Worm (Caenorhabditis elegans) whole organism, young adult: ENCODE measurements around the gene blos-8.
A peak's percentile ranks its signal among the peaks of the same experiment; 100 is the strongest.

ENCODE experiments used
- B0019.2 ChIP-seq: fragments of 200-800 bp; sonication (Bioruptor generic); conservative IDR thresholded peaks from 2 replicates; pipeline ENCODE4 v1.3.6; 2022; ENCODE audit warnings: missing genetic modification reagents, missing genetic modification characterization, missing compliant biosample characterization
- C06A6.2 ChIP-seq: fragments of 200-800 bp; sonication (Bioruptor generic); conservative IDR thresholded peaks from 2 replicates; pipeline ENCODE4 v1.3.6; 2022; ENCODE audit warnings: missing genetic modification characterization, missing compliant biosample characterization
- D2030.7 ChIP-seq: fragments of 200-800 bp; sonication (Bioruptor generic); IDR thresholded peaks from 2 replicates; pipeline ENCODE4 v1.3.6; 2022; ENCODE audit warnings: missing genetic modification reagents, missing genetic modification characterization, missing compliant biosample characterization
- F10E7.11 ChIP-seq: sonication (generic microtip); optimal IDR thresholded peaks from 2 replicates; lab custom pipeline; 2017; ENCODE audit warnings: mild to moderate bottlenecking, missing genetic modification characterization, moderate library complexity, missing compliant biosample characterization
- F37B4.10 ChIP-seq: fragments of 200-800 bp; sonication (Bioruptor generic); IDR thresholded peaks from 2 replicates; pipeline ENCODE4 v1.3.6; 2022; ENCODE audit warnings: missing genetic modification characterization, missing compliant biosample characterization
- F39B2.1 ChIP-seq: fragments of 200-800 bp; sonication (Bioruptor generic); IDR thresholded peaks from 2 replicates; pipeline ENCODE4 v1.3.6; 2022; ENCODE audit warnings: missing genetic modification reagents, missing genetic modification characterization, missing compliant biosample characterization
- F57A8.1 ChIP-seq: fragments of 200-800 bp; sonication (Bioruptor generic); optimal IDR thresholded peaks from 2 replicates; lab custom pipeline; 2018; ENCODE audit warnings: mild to moderate bottlenecking, missing genetic modification characterization, moderate library complexity, missing compliant biosample characterization
- T07F8.4 ChIP-seq: sonication (generic microtip); optimal IDR thresholded peaks from 2 replicates; lab custom pipeline; 2016; ENCODE audit warnings: mild to moderate bottlenecking, missing genetic modification characterization, moderate library complexity, missing compliant biosample characterization
- Y67H2A.10 ChIP-seq: fragments of 200-800 bp; sonication (Bioruptor generic); conservative IDR thresholded peaks from 2 replicates; pipeline ENCODE4 v1.3.6; 2022; ENCODE audit warnings: missing genetic modification reagents, missing genetic modification characterization, missing compliant biosample characterization
- akir-1 ChIP-seq: fragments of 200-800 bp; sonication (Bioruptor generic); optimal IDR thresholded peaks from 2 replicates; lab custom pipeline; 2018; ENCODE audit warnings: mild to moderate bottlenecking, missing genetic modification characterization, moderate library complexity, missing compliant biosample characterization
- atf-7 ChIP-seq: sonication (generic microtip); optimal IDR thresholded peaks from 2 replicates; lab custom pipeline; 2017; ENCODE audit warnings: mild to moderate bottlenecking, missing genetic modification characterization, missing compliant biosample characterization
- attf-6 ChIP-seq: fragments of 200-800 bp; sonication (Bioruptor generic); IDR thresholded peaks from 2 replicates; pipeline ENCODE4 v1.3.6; 2022; ENCODE audit warnings: missing genetic modification reagents, missing genetic modification characterization, missing compliant biosample characterization
- bed-1 ChIP-seq: fragments of 200-800 bp; sonication (Bioruptor generic); IDR thresholded peaks from 2 replicates; pipeline ENCODE4 v1.3.6; 2022; ENCODE audit warnings: missing genetic modification reagents, missing genetic modification characterization, missing compliant biosample characterization
- ccch-3 ChIP-seq: fragments of 200-800 bp; sonication (Bioruptor generic); optimal IDR thresholded peaks from 2 replicates; lab custom pipeline; 2018; ENCODE audit warnings: mild to moderate bottlenecking, missing genetic modification characterization, missing compliant biosample characterization
- cebp-1 ChIP-seq, 2 experiments: fragments of 200-800 bp in 1 of 2; sonication (Bioruptor generic) in 1 of 2; sonication (generic microtip) in 1 of 2; IDR thresholded peaks in 1 of 2; optimal IDR thresholded peaks in 1 of 2; 2 replicates each; pipeline versions ENCODE4 v1.3.6 to Lab custom; 2017 to 2022; ENCODE audit warnings: missing compliant biosample characterization in 2 of 2, missing genetic modification characterization in 2 of 2, mild to moderate bottlenecking in 1 of 2, missing genetic modification reagents in 1 of 2, moderate library complexity in 1 of 2
- ceh-100 ChIP-seq: fragments of 200-800 bp; sonication (Bioruptor generic); IDR thresholded peaks from 2 replicates; pipeline ENCODE4 v1.3.6; 2022; ENCODE audit warnings: missing genetic modification reagents, missing genetic modification characterization, missing compliant biosample characterization
- ceh-58 ChIP-seq: fragments of 200-800 bp; sonication (Bioruptor generic); IDR thresholded peaks from 2 replicates; pipeline ENCODE4 v1.3.6; 2022; ENCODE audit warnings: missing genetic modification characterization, missing compliant biosample characterization
- dox-1 ChIP-seq: fragments of 200-800 bp; sonication (Bioruptor generic); IDR thresholded peaks from 2 replicates; pipeline ENCODE4 v1.3.6; 2022; ENCODE audit warnings: missing genetic modification reagents, missing genetic modification characterization, missing compliant biosample characterization
- egl-44 ChIP-seq: fragments of 200-800 bp; sonication (Bioruptor generic); IDR thresholded peaks from 2 replicates; pipeline ENCODE4 v1.3.6; 2022; ENCODE audit warnings: missing genetic modification reagents, missing genetic modification characterization, missing compliant biosample characterization
- egrh-3 ChIP-seq: fragments of 200-800 bp; sonication (Bioruptor generic); IDR thresholded peaks from 2 replicates; pipeline ENCODE4 v1.3.6; 2022; ENCODE audit warnings: missing genetic modification reagents, missing genetic modification characterization, missing compliant biosample characterization
- fkh-3 ChIP-seq: sonication (generic microtip); optimal IDR thresholded peaks from 2 replicates; lab custom pipeline; 2016; ENCODE audit warnings: mild to moderate bottlenecking, missing genetic modification characterization, missing compliant biosample characterization
- gei-17 ChIP-seq: fragments of 200-800 bp; sonication (Bioruptor generic); optimal IDR thresholded peaks from 2 replicates; lab custom pipeline; 2018; ENCODE audit warnings: mild to moderate bottlenecking, missing genetic modification characterization, missing compliant biosample characterization
- hmg-1.2 ChIP-seq: fragments of 200-800 bp; sonication (Bioruptor generic); IDR thresholded peaks from 2 replicates; pipeline ENCODE4 v1.3.6; 2022; ENCODE audit warnings: missing genetic modification reagents, missing genetic modification characterization, missing compliant biosample characterization
- let-607 ChIP-seq, 2 experiments: fragments of 200-800 bp in 1 of 2; sonication (Bioruptor generic) in 1 of 2; sonication (generic microtip) in 1 of 2; optimal IDR thresholded peaks; 2 replicates each; lab custom pipeline; 2016 to 2018; ENCODE audit warnings: mild to moderate bottlenecking in 2 of 2, missing compliant biosample characterization in 2 of 2, missing genetic modification characterization in 2 of 2, moderate library complexity in 2 of 2, missing genotype in 1 of 2
- lin-54 ChIP-seq: fragments of 200-800 bp; sonication (Bioruptor generic); optimal IDR thresholded peaks from 2 replicates; lab custom pipeline; 2018; ENCODE audit warnings: mild to moderate bottlenecking, missing genetic modification characterization, missing compliant biosample characterization
- mcd-1 ChIP-seq: fragments of 200-800 bp; sonication (Bioruptor generic); IDR thresholded peaks from 2 replicates; pipeline ENCODE4 v1.3.6; 2022; ENCODE audit warnings: missing genetic modification reagents, missing genetic modification characterization, missing compliant biosample characterization
- mxl-1 ChIP-seq: sonication (generic microtip); optimal IDR thresholded peaks from 2 replicates; lab custom pipeline; 2016; ENCODE audit warnings: missing genetic modification characterization, missing compliant biosample characterization
- nhr-120 ChIP-seq: fragments of 200-800 bp; sonication (Bioruptor generic); IDR thresholded peaks from 2 replicates; pipeline ENCODE4 v1.3.6; 2022; ENCODE audit warnings: missing genetic modification characterization, missing compliant biosample characterization
- nhr-80 ChIP-seq: sonication (generic microtip); optimal IDR thresholded peaks from 2 replicates; lab custom pipeline; 2016; ENCODE audit warnings: missing genetic modification characterization, missing compliant biosample characterization
- pbrm-1 ChIP-seq: fragments of 200-800 bp; sonication (Bioruptor generic); IDR thresholded peaks from 2 replicates; pipeline ENCODE4 v1.3.6; 2022; ENCODE audit warnings: missing genetic modification reagents, missing genetic modification characterization, missing compliant biosample characterization
- sdz-38 ChIP-seq: sonication (generic microtip); optimal IDR thresholded peaks from 2 replicates; lab custom pipeline; 2016; ENCODE audit warnings: missing genotype, missing genetic modification characterization, missing compliant biosample characterization
- snpc-3.4 ChIP-seq: sonication (generic microtip); optimal IDR thresholded peaks from 2 replicates; lab custom pipeline; 2017; ENCODE audit warnings: missing genetic modification characterization, mild to moderate bottlenecking, missing compliant biosample characterization, antibody characterized with exemption, moderate library complexity, missing genotype, missing genetic modification reagents
- snpc-4 ChIP-seq, 5 experiments: fragments of 150-350 bp in 1 of 5; sonication (generic microtip) in 4 of 5; optimal IDR thresholded peaks; 2 replicates each; lab custom pipeline; 2014 to 2018; ENCODE audit warnings: missing genetic modification characterization in 5 of 5, missing biosample characterization in 3 of 5, antibody characterized with exemption in 2 of 5, mild to moderate bottlenecking in 2 of 5, missing compliant biosample characterization in 2 of 5, missing genotype in 2 of 5, moderate library complexity in 2 of 5, missing genetic modification reagents in 1 of 5
- somi-1 ChIP-seq: fragments of 200-800 bp; sonication (Bioruptor generic); optimal IDR thresholded peaks from 2 replicates; lab custom pipeline; 2018; ENCODE audit warnings: mild to moderate bottlenecking, missing genetic modification characterization, missing compliant biosample characterization
- unc-130 ChIP-seq: sonication (generic microtip); optimal IDR thresholded peaks from 2 replicates; lab custom pipeline; 2016; ENCODE audit warnings: missing genetic modification reagents, missing genetic modification characterization, missing compliant biosample characterization
- unc-62 ChIP-seq: fragments of 150-350 bp; optimal IDR thresholded peaks from 2 replicates; lab custom pipeline; 2014; ENCODE audit warnings: missing biosample characterization, missing genetic modification reagents, missing genetic modification characterization
- ztf-18 ChIP-seq: sonication (generic microtip); optimal IDR thresholded peaks from 2 replicates; lab custom pipeline; 2016; ENCODE audit warnings: missing genotype, mild to moderate bottlenecking, missing genetic modification characterization, missing compliant biosample characterization
- ztf-22 ChIP-seq: fragments of 200-800 bp; sonication (Bioruptor generic); optimal IDR thresholded peaks from 2 replicates; lab custom pipeline; 2018; ENCODE audit warnings: mild to moderate bottlenecking, missing genetic modification characterization, moderate library complexity, missing compliant biosample characterization

The blos-8 gene

ce11 chrX:15438768-15439167 is 7.8 kb upstream of the blos-8 start:
- peak; percentile 26; the same call in 1 of the 2 replicates for TF ChIP-seq mcd-1 (GFP tag; lab: Robert Waterston, UW)
- no peak for TF ChIP-seq mxl-1 (tag; lab: Kevin White, UChicago)
- no peak for TF ChIP-seq dox-1
- 0 out of 2 replicates have a peak, but pooled peaks have one; percentile 68 for TF ChIP-seq F37B4.10 (GFP tag; lab: Robert Waterston, UW)
- TF ChIP-seq snpc-4 (GFP tag; optimal IDR thresholded peaks at IDR 0.05; lab: Kevin White, UChicago), result peak; percentile 24
- TF ChIP-seq snpc-4 (tag; optimal IDR thresholded peaks at IDR 0.05; lab: Kevin White, UChicago), result peak in 3 of 4 experiments; percentile 51 to 85 (median 78)
- TF ChIP-seq C06A6.2 (GFP tag; lab: Robert Waterston, UW), result no peak
- no peak for TF ChIP-seq attf-6
- no peak for TF ChIP-seq D2030.7
- no peak for TF ChIP-seq egrh-3 (GFP tag; lab: Robert Waterston, UW)
- TF ChIP-seq unc-130 (GFP tag; lab: Kevin White, UChicago), result no peak

DNA sequence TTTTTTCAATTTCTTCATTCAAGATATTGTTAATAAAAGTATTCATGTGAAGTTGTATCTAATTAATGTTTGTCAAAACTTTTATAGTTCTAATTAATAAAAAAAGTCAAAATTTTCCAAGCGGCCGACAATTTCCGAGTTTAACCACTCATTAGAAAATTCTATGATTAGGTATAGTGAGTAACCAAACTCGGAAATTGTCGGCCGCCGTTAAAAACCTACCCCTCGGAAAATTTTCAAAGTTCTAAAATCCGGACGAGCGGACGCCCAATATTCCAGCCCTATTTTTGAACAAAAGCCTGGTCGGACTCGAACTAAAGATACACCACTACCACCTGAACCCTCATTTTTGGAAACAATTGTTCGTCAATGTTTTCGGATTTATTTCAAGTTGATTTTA is 3.9 kb upstream of the blos-8 start:
- TF ChIP-seq B0019.2 (GFP tag; lab: Robert Waterston, UW) (no peak), hmg-1.2 (peak; percentile 30; the same call in 1 of the 2 replicates), snpc-4 (GFP tag; optimal IDR thresholded peaks at IDR 0.05; lab: Kevin White, UChicago) (peak; percentile 3), snpc-4 (tag; optimal IDR thresholded peaks at IDR 0.05; lab: Kevin White, UChicago) (peak in 3 of 4 experiments; percentile 11 to 87 (median 82))
- TF ChIP-seq, all 124 proteins: peak for 2

DNA sequence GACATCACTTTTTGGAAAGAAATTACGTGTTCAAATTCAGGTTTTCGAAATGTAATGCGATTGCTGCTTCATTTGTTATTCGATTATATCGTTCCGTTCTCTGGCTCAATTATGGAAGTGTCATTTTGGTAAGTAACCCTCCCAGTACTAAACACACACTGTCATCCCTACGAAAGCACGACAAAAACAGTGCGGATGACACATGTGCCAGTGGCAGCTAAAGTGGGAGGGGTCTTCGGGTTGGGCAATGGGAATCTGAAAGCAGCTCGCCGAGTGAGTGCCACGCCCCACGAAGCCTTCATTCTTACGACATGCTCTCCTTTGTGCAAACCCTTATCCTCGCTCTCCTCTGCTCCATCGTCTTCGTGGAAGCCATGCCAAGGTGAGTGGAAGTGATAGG is 2.5 kb upstream of the blos-8 start, which contains the start of gene flp-32:
Gene flp-32, plus strand, starts transcription at position 301 of the 400 bp plus-strand sequence.
- TF ChIP-seq nhr-120 (GFP tag; lab: Robert Waterston, UW) (no peak), ceh-100 (GFP tag; lab: Robert Waterston, UW) (no peak)

ce11 chrX:15427931-15428330 is 3.1 kb downstream of the blos-8 start, which contains the start of gene nas-13:
Gene nas-13, minus strand, starts transcription at chrX:15428253.
- TF ChIP-seq sdz-38 (tag; lab: Kevin White, UChicago) (no peak), ztf-18 (tag; lab: Kevin White, UChicago) (no peak), unc-62 (GFP tag; lab: Kevin White, UChicago) (no peak)

- TF ChIP-seq let-607 (tag; optimal IDR thresholded peaks at IDR 0.05; lab: Kevin White, UChicago) (peak in 1 of 2 experiments; percentile 8), Y67H2A.10 (GFP tag; lab: Robert Waterston, UW) (no peak), F39B2.1 (GFP tag; lab: Robert Waterston, UW) (no peak), ccch-3 (GFP tag; lab: Kevin White, UChicago) (no peak), F37B4.10 (GFP tag; lab: Robert Waterston, UW) (no peak), B0019.2 (GFP tag; lab: Robert Waterston, UW) (no peak), fkh-3 (tag; lab: Kevin White, UChicago) (no peak), akir-1 (no peak), F10E7.11 (tag; lab: Kevin White, UChicago) (no peak), atf-7 (tag; lab: Kevin White, UChicago) (no peak), lin-54 (no peak), ztf-22 (peak; percentile 6), pbrm-1 (GFP tag; lab: Robert Waterston, UW) (0 out of 2 replicates have a peak, but pooled peaks have one; percentile 15), snpc-3.4 (no peak), bed-1 (GFP tag; lab: Robert Waterston, UW) (no peak), gei-17 (GFP tag; lab: Kevin White, UChicago) (no peak), F57A8.1 (GFP tag; lab: Kevin White, UChicago) (no peak), T07F8.4 (tag; lab: Kevin White, UChicago) (no peak), somi-1 (no peak), snpc-4 (GFP tag; optimal IDR thresholded peaks at IDR 0.05; lab: Kevin White, UChicago) (no peak), snpc-4 (tag; optimal IDR thresholded peaks at IDR 0.05; lab: Kevin White, UChicago) (peak in 3 of 4 experiments; percentile 72 to 80 (median 75)), egl-44 (GFP tag; lab: Robert Waterston, UW) (no peak), nhr-80 (tag; lab: Kevin White, UChicago) (peak; percentile 96), ceh-58 (GFP tag; lab: Robert Waterston, UW) (no peak), cebp-1 (GFP tag; IDR thresholded peaks at IDR 0.05; lab: Robert Waterston, UW) (no peak), cebp-1 (tag; optimal IDR thresholded peaks at IDR 0.05; lab: Kevin White, UChicago) (no peak)
Observed at ce11 chrX:15423708-15424423, 7.1 kb downstream of the blos-8 start.
